Fruit fly (Drosophila melanogaster) whole organism, pupa: ENCODE results near the gene udt.

Experiments used
- CG10348 ChIP-seq: fragments of 200-800 bp; sonication (Bioruptor generic); IDR thresholded peaks from 2 replicates; pipeline ENCODE4 v1.3.6; 2022; ENCODE audit warnings: missing biosample characterization, missing genetic modification characterization
- CG12605 ChIP-seq: fragments of 200-800 bp; sonication (Bioruptor generic); IDR thresholded peaks from 2 replicates; pipeline ENCODE4 v1.3.6; 2022; ENCODE audit warnings: missing biosample characterization, missing genetic modification characterization
- CG13204 ChIP-seq: fragments of 200-800 bp; sonication (Bioruptor generic); optimal IDR thresholded peaks from 2 replicates; lab custom pipeline; 2018; ENCODE audit warnings: missing biosample characterization, mild to moderate bottlenecking, missing genetic modification characterization, moderate library complexity
- CG14655 ChIP-seq: fragments of 200-800 bp; sonication (Bioruptor generic); optimal IDR thresholded peaks from 3 replicates; lab custom pipeline; 2017; ENCODE audit warnings: mild to moderate bottlenecking, missing biosample characterization, missing genetic modification reagents, missing genetic modification characterization
- CG15710 ChIP-seq: fragments of 200-800 bp; sonication (Bioruptor generic); optimal IDR thresholded peaks from 2 replicates; lab custom pipeline; 2018; ENCODE audit warnings: missing biosample characterization, mild to moderate bottlenecking, missing genetic modification characterization, moderate library complexity
- CG17806 ChIP-seq: fragments of 200-800 bp; sonication (Bioruptor generic); optimal IDR thresholded peaks from 2 replicates; lab custom pipeline; 2018; ENCODE audit warnings: missing biosample characterization, mild to moderate bottlenecking, missing genetic modification characterization, moderate library complexity
- CG32121 ChIP-seq: fragments of 200-800 bp; sonication (Bioruptor generic); IDR thresholded peaks from 2 replicates; pipeline ENCODE4 v1.3.6; 2022; ENCODE audit warnings: missing biosample characterization, missing genetic modification characterization
- CG34367 ChIP-seq: fragments of 200-800 bp; sonication (Bioruptor generic); optimal IDR thresholded peaks from 2 replicates; lab custom pipeline; 2018; ENCODE audit warnings: missing biosample characterization, mild to moderate bottlenecking, missing genetic modification characterization
- CG4496 ChIP-seq: fragments of 200-800 bp; sonication (Bioruptor generic); IDR thresholded peaks from 3 replicates; pipeline ENCODE4 v1.3.6; 2022; ENCODE audit warnings: missing biosample characterization, missing genetic modification characterization
- CG8159 ChIP-seq: fragments of 200-800 bp; sonication (Bioruptor generic); optimal IDR thresholded peaks from 3 replicates; lab custom pipeline; 2018; ENCODE audit warnings: missing biosample characterization, mild to moderate bottlenecking, missing genetic modification characterization, moderate library complexity
- CG8301 ChIP-seq: fragments of 200-800 bp; sonication (Bioruptor generic); optimal IDR thresholded peaks from 2 replicates; lab custom pipeline; 2018; ENCODE audit warnings: missing biosample characterization, mild to moderate bottlenecking, missing genetic modification characterization
- CG9948 ChIP-seq: fragments of 200-800 bp; sonication (Bioruptor generic); optimal IDR thresholded peaks from 2 replicates; lab custom pipeline; 2018; ENCODE audit warnings: missing biosample characterization, mild to moderate bottlenecking, missing genetic modification characterization, moderate library complexity
- D1 ChIP-seq: fragments of 200-800 bp; sonication (Bioruptor generic); optimal IDR thresholded peaks from 2 replicates; lab custom pipeline; 2018; ENCODE audit warnings: missing biosample characterization, mild to moderate bottlenecking, missing genetic modification characterization, moderate library complexity
- EcR ChIP-seq: fragments of 200-800 bp; sonication (Bioruptor generic); optimal IDR thresholded peaks from 3 replicates; lab custom pipeline; 2019; ENCODE audit warnings: missing biosample characterization, missing genetic modification characterization, mild to moderate bottlenecking, moderate library complexity, missing genetic modification reagents
- Ets98B ChIP-seq: fragments of 200-800 bp; sonication (Bioruptor generic); IDR thresholded peaks from 2 replicates; pipeline ENCODE4 v1.3.6; 2022; ENCODE audit warnings: missing biosample characterization, missing genetic modification characterization
- Pif1A ChIP-seq: fragments of 200-800 bp; sonication (Bioruptor generic); optimal IDR thresholded peaks from 3 replicates; lab custom pipeline; 2016; ENCODE audit warnings: missing biosample characterization, missing genetic modification characterization
- Pif1B ChIP-seq: fragments of 200-800 bp; sonication (Bioruptor generic); optimal IDR thresholded peaks from 3 replicates; lab custom pipeline; 2016; ENCODE audit warnings: missing biosample characterization, missing genetic modification characterization
- Snoo ChIP-seq: fragments of 200-800 bp; sonication (Bioruptor generic); optimal IDR thresholded peaks from 3 replicates; lab custom pipeline; 2017; ENCODE audit warnings: missing biosample characterization, mild to moderate bottlenecking, missing genetic modification characterization, inconsistent platforms
- fd96Ca ChIP-seq: fragments of 200-800 bp; sonication (Bioruptor generic); IDR thresholded peaks from 3 replicates; pipeline ENCODE4 v1.3.6; 2022; ENCODE audit warnings: missing biosample characterization, missing genetic modification characterization
- gl ChIP-seq: fragments of 200-800 bp; sonication (Bioruptor generic); optimal IDR thresholded peaks from 2 replicates; lab custom pipeline; 2018; ENCODE audit warnings: missing biosample characterization, mild to moderate bottlenecking, missing genetic modification characterization
- rn ChIP-seq: fragments of 200-800 bp; sonication (Bioruptor generic); IDR thresholded peaks from 2 replicates; pipeline ENCODE4 v1.3.6; 2022; ENCODE audit warnings: missing biosample characterization, missing genetic modification characterization

The udt gene

DNA sequence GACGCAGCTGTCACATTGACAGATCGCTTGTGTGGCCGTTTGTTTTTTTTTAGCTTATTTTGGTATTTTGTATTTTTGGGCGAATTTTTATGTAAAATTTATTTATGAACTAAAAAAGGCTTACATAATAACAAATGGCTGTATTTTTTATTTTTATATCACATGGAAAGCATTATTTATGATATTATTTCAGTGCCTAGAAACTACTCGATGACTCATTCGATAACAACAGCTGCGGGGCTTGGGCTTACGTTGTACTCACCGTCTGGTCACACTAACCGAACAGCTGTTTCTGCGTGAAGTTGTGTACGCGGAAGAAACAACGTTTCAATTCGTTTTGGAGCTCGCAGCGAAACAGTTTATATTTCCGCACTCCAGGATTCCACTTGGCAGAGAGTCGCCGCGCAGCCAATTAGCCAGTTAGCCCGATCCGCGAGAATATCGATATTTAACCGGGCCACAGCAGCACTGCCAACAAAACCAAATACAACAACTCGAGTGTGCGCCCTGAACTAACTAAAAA is 30.0 kb downstream of the udt start, which contains the start of the genes Hmgcr and Rpn9:
Gene Hmgcr (plus strand): TSS at position 335 of the 523 bp plus-strand sequence.
Gene Rpn9 (minus strand): TSS at position 473 of the 523 bp plus-strand sequence.
- TF ChIP-seq CG13204 (GFP tag; lab: Kevin White, UChicago): no peak
- no peak for TF ChIP-seq CG4496 (GFP tag; lab: Robert Waterston, UW)
- no peak for TF ChIP-seq CG9948 (tag; lab: Kevin White, UChicago)
- peak; percentile 11; the same call in 1 of the 2 replicates for TF ChIP-seq Ets98B (GFP tag; lab: Robert Waterston, UW)
- no peak for TF ChIP-seq EcR

DNA sequence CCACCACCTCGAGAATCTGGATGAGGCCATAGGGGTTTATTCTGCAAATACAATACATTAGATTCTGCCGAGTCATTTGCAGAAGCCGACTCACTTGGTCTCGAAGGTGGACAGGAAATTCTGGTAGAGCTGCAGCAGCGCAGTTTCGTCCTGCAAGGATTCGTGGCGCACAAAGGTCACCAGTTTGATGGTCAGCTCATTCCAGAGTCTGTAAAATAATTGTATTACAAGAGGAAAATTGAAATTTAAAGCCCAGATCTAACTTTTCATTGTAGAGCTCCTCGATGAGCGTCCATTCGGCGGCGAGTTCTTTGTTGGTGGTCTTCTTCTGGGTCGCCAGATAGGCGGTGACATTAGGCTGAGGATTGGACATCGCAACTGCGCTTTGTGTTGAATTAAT is 30.5 kb downstream of the udt start:
- TF ChIP-seq CG4496 (GFP tag; lab: Robert Waterston, UW) (no peak), CG14655 (GFP tag; lab: Kevin White, UChicago) (no peak), CG32121 (GFP tag; lab: Robert Waterston, UW) (no peak), Pif1B (GFP tag; lab: Kevin White, UChicago) (no peak), Ets98B (GFP tag; lab: Robert Waterston, UW) (no peak)

DNA sequence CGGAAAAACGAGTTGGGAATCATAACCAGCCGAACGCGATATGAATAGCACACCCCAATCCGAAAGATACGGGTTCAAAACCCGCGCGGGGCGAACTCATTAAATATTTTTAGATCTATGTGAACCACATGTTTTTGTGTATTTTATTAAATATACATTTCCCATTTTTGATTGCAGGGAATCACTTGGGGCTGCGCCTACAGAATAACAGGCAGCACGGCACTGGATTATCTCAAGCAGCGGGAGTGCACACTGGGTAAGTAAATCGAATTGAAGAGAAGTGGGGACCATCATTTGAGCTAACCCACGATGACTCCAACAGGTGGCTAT is 32.6 kb downstream of the udt start:
- TF ChIP-seq CG17806 (tag; lab: Kevin White, UChicago) (no peak), EcR (peak; percentile 18)
- TF ChIP-seq, all 21 proteins: peak for 1

DNA sequence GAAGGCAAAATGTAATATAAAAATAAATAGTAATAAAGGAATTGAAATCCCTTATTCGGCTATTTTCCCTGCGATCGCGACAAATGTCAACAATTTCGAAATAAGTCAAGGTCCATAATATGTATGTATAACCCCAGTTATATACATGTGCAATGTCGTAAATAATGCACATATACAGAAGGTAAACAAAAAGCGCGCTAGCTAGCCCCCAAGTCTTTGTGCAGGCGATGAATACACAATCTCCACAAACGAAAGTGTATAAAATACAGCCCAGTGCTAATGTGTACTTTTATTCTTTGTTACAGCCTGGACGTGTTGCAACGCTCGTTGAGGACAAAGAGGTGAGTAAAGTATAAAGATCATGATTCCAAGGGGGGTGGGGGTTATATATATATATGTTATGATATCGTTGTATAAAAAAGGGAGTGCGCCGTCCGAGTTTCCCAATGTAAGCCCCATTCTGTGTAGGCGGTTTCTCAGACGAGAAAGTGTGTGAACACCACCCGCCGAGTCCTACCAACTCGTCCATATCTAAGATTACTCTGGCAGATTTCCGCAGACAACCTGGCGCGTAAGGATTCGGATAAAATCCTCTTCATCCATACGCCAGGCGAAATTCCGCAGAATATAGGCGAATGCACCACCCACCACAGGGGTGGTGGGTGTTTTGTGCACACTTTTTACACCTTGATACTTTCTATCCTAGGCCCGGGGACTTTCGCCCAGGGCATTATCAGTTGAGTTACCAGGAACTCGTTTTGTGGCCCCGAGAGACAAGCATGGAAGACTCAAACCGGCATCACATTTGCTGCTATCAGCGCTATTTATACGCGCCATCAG is 33.2 kb downstream of the udt start:
- peak; percentile 45 for TF ChIP-seq CG14655 (GFP tag; lab: Kevin White, UChicago)
- peak; percentile 40 for TF ChIP-seq Snoo (tag; lab: Kevin White, UChicago)
- TF ChIP-seq CG9948 (tag; lab: Kevin White, UChicago): no peak
- TF ChIP-seq EcR: peak; percentile 54
- peak; percentile 51; the same call in 2 of the 3 replicates for TF ChIP-seq fd96Ca
- no peak for TF ChIP-seq CG34367
- no peak for TF ChIP-seq CG17806 (tag; lab: Kevin White, UChicago)
- TF ChIP-seq Ets98B (GFP tag; lab: Robert Waterston, UW): peak; percentile 61
- no peak for TF ChIP-seq D1
- TF ChIP-seq CG13204 (GFP tag; lab: Kevin White, UChicago): peak; percentile 54
- peak; percentile 38 for TF ChIP-seq gl (tag; lab: Kevin White, UChicago)
- no peak for TF ChIP-seq rn
- TF ChIP-seq CG12605 (GFP tag; lab: Robert Waterston, UW): peak; percentile 62
- peak; percentile 57 for TF ChIP-seq CG32121 (GFP tag; lab: Robert Waterston, UW)
- peak; percentile 84 for TF ChIP-seq CG4496 (GFP tag; lab: Robert Waterston, UW)
- peak; percentile 21 for TF ChIP-seq CG8159 (tag; lab: Kevin White, UChicago)
- no peak for TF ChIP-seq Pif1A
- TF ChIP-seq CG15710 (tag; lab: Kevin White, UChicago): peak; percentile 6
- TF ChIP-seq Pif1B (GFP tag; lab: Kevin White, UChicago): no peak
- no peak for TF ChIP-seq CG10348 (GFP tag; lab: Robert Waterston, UW)
- peak; percentile 39 for TF ChIP-seq CG8301

DNA sequence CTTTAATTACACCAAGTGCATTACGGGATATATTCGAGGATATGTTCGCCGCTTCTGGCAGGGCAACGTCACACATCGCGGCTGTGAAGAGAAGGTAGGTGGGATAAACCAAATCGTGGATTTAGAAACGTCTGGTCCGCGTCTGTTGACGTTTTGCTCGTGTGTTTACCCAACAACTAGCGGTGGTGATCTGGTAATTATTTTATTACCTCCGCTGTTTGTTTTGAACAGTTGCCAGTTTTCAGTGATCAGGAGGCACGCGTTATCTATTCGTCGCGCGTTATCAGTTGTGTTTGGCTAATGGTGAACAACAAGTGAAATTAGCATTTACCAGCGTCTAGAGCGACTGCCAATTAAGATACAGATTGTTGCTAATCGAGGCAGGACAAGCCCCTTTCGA is 34.0 kb downstream of the udt start:
- TF ChIP-seq CG8159 (tag; lab: Kevin White, UChicago): no peak
- no peak for TF ChIP-seq CG32121 (GFP tag; lab: Robert Waterston, UW)
- TF ChIP-seq CG10348 (GFP tag; lab: Robert Waterston, UW): no peak
- no peak for TF ChIP-seq EcR
- no peak for TF ChIP-seq rn
- no peak for TF ChIP-seq gl (tag; lab: Kevin White, UChicago)
- no peak for TF ChIP-seq fd96Ca
- no peak for TF ChIP-seq CG12605 (GFP tag; lab: Robert Waterston, UW)
- no peak for TF ChIP-seq Ets98B (GFP tag; lab: Robert Waterston, UW)
- no peak for TF ChIP-seq CG4496 (GFP tag; lab: Robert Waterston, UW)
- TF ChIP-seq Pif1B (GFP tag; lab: Kevin White, UChicago): no peak
- TF ChIP-seq CG8301: no peak
- TF ChIP-seq CG13204 (GFP tag; lab: Kevin White, UChicago): no peak

DNA sequence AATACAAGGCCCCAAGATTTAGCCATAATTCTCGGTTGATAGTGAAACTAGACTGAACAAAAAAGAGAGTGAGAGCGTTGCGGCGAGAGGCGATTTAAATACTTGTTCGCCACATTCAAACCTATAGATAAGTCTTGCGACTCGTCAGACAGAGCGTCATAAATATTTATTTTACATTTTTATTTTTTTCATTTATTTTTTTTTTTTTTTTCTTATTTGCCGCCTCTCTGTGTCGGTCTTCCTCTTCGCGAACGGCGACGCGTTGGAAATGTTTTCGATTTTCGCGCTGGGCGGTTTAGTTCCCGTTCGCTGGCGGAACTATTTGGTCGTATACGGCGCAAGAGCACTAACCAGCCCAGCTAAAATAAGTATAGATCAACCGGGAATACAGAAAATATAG is 35.0 kb downstream of the udt start:
- TF ChIP-seq rn (no peak), CG15710 (tag; lab: Kevin White, UChicago) (peak; percentile 52), CG8159 (tag; lab: Kevin White, UChicago) (peak; percentile 49), CG4496 (GFP tag; lab: Robert Waterston, UW) (peak; percentile 76; the same call in 2 of the 3 replicates), CG34367 (no peak), Pif1B (GFP tag; lab: Kevin White, UChicago) (peak; percentile 44), gl (tag; lab: Kevin White, UChicago) (peak; percentile 62), CG17806 (tag; lab: Kevin White, UChicago) (no peak), D1 (no peak), CG9948 (tag; lab: Kevin White, UChicago) (peak; percentile 7), Ets98B (GFP tag; lab: Robert Waterston, UW) (peak; percentile 71; the same call in 1 of the 2 replicates), CG8301 (no peak), fd96Ca (0 out of 3 replicates have a peak, but pooled peaks have one; percentile 25), Pif1A (peak; percentile 57), CG10348 (GFP tag; lab: Robert Waterston, UW) (no peak), CG13204 (GFP tag; lab: Kevin White, UChicago) (peak; percentile 62), CG32121 (GFP tag; lab: Robert Waterston, UW) (peak; percentile 28; the same call in 1 of the 2 replicates), CG14655 (GFP tag; lab: Kevin White, UChicago) (peak; percentile 23), EcR (no peak), Snoo (tag; lab: Kevin White, UChicago) (no peak), CG12605 (GFP tag; lab: Robert Waterston, UW) (peak; percentile 85)
- TF ChIP-seq, all 21 proteins: peak for 13
